Worm (Caenorhabditis elegans) whole organism, mixed stage, embryonic: ENCODE results near the gene Y49F6B.2.

Experiments used
- ceh-39 ChIP-seq: fragments of 150-350 bp; optimal IDR thresholded peaks from 2 replicates; lab custom pipeline; 2014; ENCODE audit warnings: missing biosample characterization, missing genetic modification characterization
- lin-13 ChIP-seq: fragments of 150-350 bp; optimal IDR thresholded peaks from 2 replicates; lab custom pipeline; 2014; ENCODE audit warnings: missing biosample characterization, missing genetic modification characterization
- nhr-237 ChIP-seq: fragments of 150-350 bp; optimal IDR thresholded peaks from 2 replicates; lab custom pipeline; 2014; ENCODE audit warnings: missing biosample characterization, missing genetic modification characterization
- sem-2 ChIP-seq: fragments of 200-800 bp; sonication (Bioruptor generic); optimal IDR thresholded peaks from 2 replicates; lab custom pipeline; 2018; ENCODE audit warnings: mild to moderate bottlenecking, missing genetic modification characterization, missing compliant biosample characterization

DNA sequence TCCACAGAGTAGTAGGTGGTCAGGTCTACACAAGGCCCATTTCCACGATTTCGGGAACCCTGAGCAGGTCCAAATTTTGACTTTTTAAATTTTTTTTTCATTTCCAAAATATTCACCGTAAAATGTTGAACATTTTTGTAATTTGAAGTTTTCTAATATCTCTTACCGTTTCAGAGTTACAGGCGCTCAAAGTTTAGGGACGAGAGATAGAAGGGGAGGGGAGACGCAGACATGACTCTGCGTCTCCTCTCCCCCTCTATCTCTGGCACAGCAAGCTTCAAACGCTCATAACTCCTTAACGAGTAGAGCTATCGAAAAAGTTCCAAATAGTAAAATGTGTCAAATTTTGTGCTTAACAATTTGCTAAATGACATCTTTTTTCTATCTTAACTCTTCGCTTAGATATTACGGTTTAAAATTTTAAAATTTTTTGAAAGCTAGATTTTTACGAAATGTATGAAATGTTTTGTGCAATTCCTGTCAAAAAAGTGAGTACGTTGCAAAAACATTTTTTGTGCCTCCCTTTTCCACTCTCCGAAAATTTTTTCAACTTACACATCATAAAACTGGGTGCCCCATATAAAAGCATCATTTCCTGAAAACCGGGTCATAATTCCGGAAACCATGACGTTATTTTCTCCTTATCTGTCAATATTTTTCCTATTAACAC, 12.8 kb downstream of the Y49F6B.2 start, which contains the start of the genes Y49F6B.14 and clec-125:
- TF ChIP-seq nhr-237 (tag; lab: Kevin White, UChicago) (no peak), ceh-39 (tag; lab: Kevin White, UChicago) (no peak), sem-2 (GFP tag; lab: Kevin White, UChicago) (no peak), lin-13 (tag; lab: Kevin White, UChicago) (no peak)
